Worm (Caenorhabditis elegans) whole organism, L1 larva: Measurements from ENCODE around the gene nhr-280.

Experiments
- aha-1 ChIP-seq: fragments of 150-350 bp; optimal IDR thresholded peaks from 2 replicates; lab custom pipeline; 2014; ENCODE audit warnings: missing biosample characterization, missing genetic modification characterization
- aly-2 ChIP-seq: fragments of 150-350 bp; optimal IDR thresholded peaks from 2 replicates; lab custom pipeline; 2014; ENCODE audit warnings: missing biosample characterization, missing genetic modification characterization
- nhr-11 ChIP-seq: fragments of 150-350 bp; optimal IDR thresholded peaks from 2 replicates; lab custom pipeline; 2014; ENCODE audit warnings: missing biosample characterization, missing genetic modification characterization
- nhr-76 ChIP-seq: sonication (generic microtip); optimal IDR thresholded peaks from 2 replicates; lab custom pipeline; 2017; ENCODE audit warnings: missing biosample characterization, missing genetic modification characterization
- rnt-1 ChIP-seq: sonication (generic microtip); optimal IDR thresholded peaks from 2 replicates; lab custom pipeline; 2016; ENCODE audit warnings: mild to moderate bottlenecking, missing genetic modification characterization, moderate library complexity, missing compliant biosample characterization

- no peak for TF ChIP-seq aly-2
- TF ChIP-seq aha-1 (tag; lab: Kevin White, UChicago) = no peak
- TF ChIP-seq nhr-11 = no peak
- TF ChIP-seq nhr-76 (tag; lab: Kevin White, UChicago) = no peak
- no peak for TF ChIP-seq rnt-1 (tag; lab: Kevin White, UChicago)
Measured at ce11 chrIII:145078-145477, 14.5 kb upstream of the nhr-280 start, which contains the start of the genes T17A3.12 and fbxb-83.
